Fruit fly (Drosophila melanogaster) ovary, adult (tissue): Measurements from ENCODE around the gene Rev1.

ENCODE experiments used
- CG17801 ChIP-seq: fragments of 200-800 bp; optimal IDR thresholded peaks from 2 replicates; lab custom pipeline; 2019; ENCODE audit warnings: missing biosample characterization, mild to moderate bottlenecking, missing genetic modification characterization, moderate library complexity; ENCODE audit not compliant: partially characterized antibody

The Rev1 gene

DNA sequence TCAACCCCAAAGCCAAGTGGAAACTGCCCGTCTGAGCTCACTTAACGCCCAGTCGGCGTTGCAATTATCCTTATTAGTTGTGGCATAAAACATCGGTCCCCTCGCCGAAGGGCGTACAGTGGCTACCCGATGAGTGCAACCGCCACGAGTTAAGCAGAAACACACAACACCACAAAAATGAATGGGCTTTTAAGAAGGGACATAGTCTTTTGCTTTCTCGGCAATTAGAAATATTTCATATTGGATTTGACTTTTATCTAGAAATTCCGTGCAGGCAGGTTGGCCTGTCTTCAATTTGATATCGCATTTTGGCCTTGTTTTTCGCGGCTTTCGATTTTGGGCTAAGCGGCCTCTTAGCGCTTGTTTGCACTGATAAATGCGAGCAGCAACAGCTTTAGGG, 9.7 kb downstream of the Rev1 start:
- TF ChIP-seq CG17801 (GFP tag; lab: Kevin White, UChicago), result no peak

DNA sequence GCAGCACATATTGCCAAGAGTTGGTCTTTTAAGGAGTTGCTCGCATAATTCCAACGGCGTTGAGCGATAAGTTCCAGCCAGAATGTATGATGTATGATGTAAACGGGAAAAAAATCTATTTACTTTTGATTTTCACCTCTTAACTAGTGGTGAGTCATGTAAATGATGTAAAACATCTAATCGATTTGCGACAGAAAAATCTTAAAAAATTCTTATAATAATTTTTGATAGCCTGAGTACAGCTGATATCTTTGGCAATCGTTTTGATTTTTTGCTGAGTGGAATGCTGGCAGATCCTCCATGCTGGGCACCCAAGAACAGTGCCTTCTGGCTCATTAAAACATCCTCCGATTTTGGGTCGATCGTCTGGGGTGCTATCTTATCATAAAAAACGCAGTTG, 12.4 kb downstream of the Rev1 start:
- TF ChIP-seq CG17801 (GFP tag; lab: Kevin White, UChicago), result no peak

DNA sequence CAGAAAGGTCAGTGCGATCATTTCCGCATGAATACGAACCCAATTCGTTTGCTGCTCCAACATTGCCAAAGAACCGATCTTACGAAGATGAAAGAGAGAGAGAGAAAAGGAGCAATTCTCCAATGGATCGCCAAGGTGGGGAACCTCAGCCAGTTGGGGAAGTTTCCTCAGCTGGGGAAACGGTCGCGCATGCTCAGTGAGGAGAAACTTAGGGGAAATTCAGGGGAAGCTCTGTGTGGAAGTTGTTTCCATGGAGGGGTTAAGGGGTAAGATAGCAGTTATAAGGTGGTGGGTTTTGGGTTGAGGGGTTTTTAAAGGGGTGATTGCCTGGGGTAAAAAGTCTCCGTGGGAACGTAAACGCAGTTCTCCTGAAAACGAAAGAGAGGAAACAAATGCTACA, 19.2 kb downstream of the Rev1 start:
- TF ChIP-seq CG17801 (GFP tag; lab: Kevin White, UChicago), result no peak

dm6 chr3L:675856-676255, 21.7 kb downstream of the Rev1 start:
- no peak for TF ChIP-seq CG17801 (GFP tag; lab: Kevin White, UChicago)

dm6 chr3L:680258-680657, 26.1 kb downstream of the Rev1 start, which contains the start of gene CG17129:
TSS of gene CG17129 (minus strand) at chr3L:680326.
- peak; percentile 70 for TF ChIP-seq CG17801 (GFP tag; lab: Kevin White, UChicago)

dm6 chr3L:681793-682369, 27.7 kb downstream of the Rev1 start:
- TF ChIP-seq CG17801 (GFP tag; lab: Kevin White, UChicago), result peak; percentile 49

dm6 chr3L:682420-682882, 28.3 kb downstream of the Rev1 start, which contains the start of gene CG3386:
TSS of gene CG3386 (minus strand) at chr3L:682470.
- no peak for TF ChIP-seq CG17801 (GFP tag; lab: Kevin White, UChicago)

DNA sequence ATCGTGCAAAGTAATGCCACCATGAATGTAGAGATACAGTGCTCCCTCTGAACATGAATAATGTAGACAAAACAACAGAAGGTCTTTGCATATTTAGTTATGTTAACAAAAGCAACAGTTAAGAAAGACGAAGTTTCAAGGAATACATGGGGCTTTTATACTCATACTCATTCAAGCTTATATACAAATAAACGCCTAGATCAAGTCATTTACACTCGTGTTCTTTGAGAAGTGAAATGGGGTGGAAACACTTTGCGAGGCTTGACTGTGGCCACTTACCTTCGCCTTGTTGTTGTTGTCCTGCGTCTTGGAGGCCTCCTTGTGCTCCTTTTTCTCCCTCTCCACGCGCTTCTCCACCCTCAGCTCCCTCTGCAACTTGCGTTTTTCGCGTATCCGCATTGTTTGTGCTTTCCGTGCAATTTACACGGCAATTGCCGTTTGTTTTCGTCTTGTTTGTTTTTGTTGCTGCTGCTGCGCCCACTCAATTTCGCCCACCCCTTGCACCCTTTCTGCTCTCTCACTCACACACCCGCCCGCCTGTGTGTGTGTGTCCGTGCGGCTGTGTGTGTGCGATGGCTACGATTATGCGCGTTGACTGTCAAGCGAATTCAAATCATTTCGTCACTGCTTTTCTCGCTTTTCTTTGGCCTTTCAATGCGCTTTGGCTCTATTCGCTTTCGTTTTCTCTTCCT, 30.7 kb downstream of the Rev1 start:
- no peak for TF ChIP-seq CG17801 (GFP tag; lab: Kevin White, UChicago)

- TF ChIP-seq CG17801 (GFP tag; lab: Kevin White, UChicago), result no peak
Observed at dm6 chr3L:685441-685804, 31.3 kb downstream of the Rev1 start, which contains the start of gene ebd1. TSS of gene ebd1 (minus strand) at chr3L:685549.

DNA sequence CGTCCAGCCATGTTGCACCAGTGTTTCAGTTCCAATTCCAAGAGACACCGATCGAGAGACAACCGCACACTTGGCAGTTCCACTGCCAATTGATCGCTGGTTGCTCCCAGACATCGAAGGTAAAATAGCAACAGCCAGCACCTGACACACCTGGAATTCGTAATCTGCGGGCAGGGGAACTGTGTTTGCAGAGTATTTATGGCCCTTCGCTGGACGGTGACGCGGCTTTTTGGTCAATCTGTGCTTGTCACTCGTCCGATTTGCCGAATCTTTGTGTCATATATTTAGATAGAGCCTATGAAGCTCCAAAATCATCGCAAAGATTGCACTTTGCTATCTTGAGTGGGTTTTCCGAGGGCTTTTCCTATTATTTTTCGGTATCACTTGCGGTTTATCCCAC, 33.7 kb downstream of the Rev1 start, which contains the start of gene hiro:
hiro (minus strand) TSS at position 101 of the 400 bp plus-strand sequence.
- TF ChIP-seq CG17801 (GFP tag; lab: Kevin White, UChicago), result no peak

dm6 chr3L:690031-690686, 36.0 kb downstream of the Rev1 start, which contains the start of the genes CG32483 and RabX6:
TSS of gene CG32483 (minus strand) at chr3L:690081.
TSS of gene RabX6 (plus strand) at chr3L:690517.
- TF ChIP-seq CG17801 (GFP tag; lab: Kevin White, UChicago), result no peak

DNA sequence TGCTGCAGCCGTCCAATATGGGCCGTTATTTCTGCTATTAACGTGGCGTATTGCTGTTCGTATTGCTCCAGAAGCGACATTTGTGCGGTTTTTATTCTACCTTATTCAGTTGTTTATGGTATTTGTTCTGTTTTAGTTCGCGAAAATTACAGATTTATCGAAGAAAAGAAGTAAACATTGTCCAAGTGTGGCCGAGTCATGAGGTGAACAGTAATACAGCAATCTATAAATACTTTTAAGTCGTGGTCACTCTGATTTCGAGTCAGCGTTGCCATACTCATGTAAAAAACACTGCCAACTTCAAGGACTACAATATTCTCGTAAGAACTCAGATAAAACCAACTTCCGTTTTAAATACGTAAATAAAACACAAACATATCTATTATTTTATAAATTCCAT, 38.5 kb downstream of the Rev1 start, which contains the start of gene Vti1a:
Vti1a (minus strand) TSS at position 221 of the 400 bp plus-strand sequence.
- peak; percentile 32 for TF ChIP-seq CG17801 (GFP tag; lab: Kevin White, UChicago)

DNA sequence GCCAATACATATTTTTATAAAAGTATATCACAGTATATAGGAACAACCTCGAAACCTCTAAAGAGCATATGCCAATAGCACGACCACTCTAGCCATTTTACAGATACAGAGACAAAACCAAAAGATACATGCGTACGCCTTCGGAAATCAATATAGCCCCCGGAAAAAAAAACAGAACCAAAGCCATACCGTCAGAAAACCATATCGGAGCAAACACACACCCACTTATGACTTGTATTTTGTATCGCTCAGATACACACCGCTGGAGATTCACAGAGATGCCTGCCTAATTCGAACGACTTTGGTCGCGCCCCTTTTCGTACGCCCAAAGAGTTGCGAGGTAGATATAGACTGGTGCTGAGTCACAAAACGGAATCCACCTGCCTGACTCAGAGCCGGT, 41.3 kb downstream of the Rev1 start:
- no peak for TF ChIP-seq CG17801 (GFP tag; lab: Kevin White, UChicago)

dm6 chr3L:696404-697054, 42.4 kb downstream of the Rev1 start:
- no peak for TF ChIP-seq CG17801 (GFP tag; lab: Kevin White, UChicago)

DNA sequence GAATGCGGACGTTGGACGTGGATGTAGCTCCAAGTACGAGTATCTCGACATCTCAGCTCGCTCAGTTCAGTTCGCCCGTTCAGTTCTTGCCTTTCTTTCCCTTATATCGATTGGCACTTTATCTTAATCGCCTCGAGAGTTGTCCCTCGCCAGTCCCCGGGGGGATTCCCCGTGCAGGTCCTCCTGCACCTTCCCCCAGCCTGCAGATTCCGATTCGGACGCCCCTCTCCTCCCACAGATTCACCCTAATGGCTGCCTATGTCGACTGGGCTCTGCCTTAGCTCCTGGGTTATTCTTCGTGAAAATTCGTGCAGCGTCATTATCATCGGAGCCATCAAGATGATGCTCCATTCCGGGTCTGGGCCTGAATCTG, 42.9 kb downstream of the Rev1 start:
- TF ChIP-seq CG17801 (GFP tag; lab: Kevin White, UChicago), result no peak
